Worm (Caenorhabditis elegans) whole organism, L3 larva: Measurements from ENCODE around the gene C46E10.1.

Experiments
- ceh-82 ChIP-seq: fragments of 150-350 bp; optimal IDR thresholded peaks from 2 replicates; lab custom pipeline; 2014; ENCODE audit warnings: missing biosample characterization, missing genetic modification characterization
- nhr-11 ChIP-seq: fragments of 150-350 bp; optimal IDR thresholded peaks from 2 replicates; lab custom pipeline; 2014; ENCODE audit warnings: missing biosample characterization, missing genetic modification characterization
- nhr-237 ChIP-seq: fragments of 150-350 bp; optimal IDR thresholded peaks from 2 replicates; lab custom pipeline; 2014; ENCODE audit warnings: missing biosample characterization, missing genetic modification characterization
- zag-1 ChIP-seq: fragments of 150-350 bp; optimal IDR thresholded peaks from 2 replicates; lab custom pipeline; 2014; ENCODE audit warnings: missing biosample characterization, missing genetic modification characterization
- ztf-11 ChIP-seq: fragments of 150-350 bp; optimal IDR thresholded peaks from 2 replicates; lab custom pipeline; 2014; ENCODE audit warnings: missing biosample characterization, missing genetic modification characterization

- TF ChIP-seq ceh-82 (tag; lab: Kevin White, UChicago) (no peak), ztf-11 (no peak), nhr-11 (no peak), nhr-237 (tag; lab: Kevin White, UChicago) (no peak), zag-1 (tag; lab: Kevin White, UChicago) (no peak)
These were observed 22.7 kb upstream of the C46E10.1 start, which contains the start of gene srx-105 for ce11 chrII:3701305-3701704.
